Worm (Caenorhabditis elegans): Measurements from ENCODE around the gene F09G8.5.

DNA sequence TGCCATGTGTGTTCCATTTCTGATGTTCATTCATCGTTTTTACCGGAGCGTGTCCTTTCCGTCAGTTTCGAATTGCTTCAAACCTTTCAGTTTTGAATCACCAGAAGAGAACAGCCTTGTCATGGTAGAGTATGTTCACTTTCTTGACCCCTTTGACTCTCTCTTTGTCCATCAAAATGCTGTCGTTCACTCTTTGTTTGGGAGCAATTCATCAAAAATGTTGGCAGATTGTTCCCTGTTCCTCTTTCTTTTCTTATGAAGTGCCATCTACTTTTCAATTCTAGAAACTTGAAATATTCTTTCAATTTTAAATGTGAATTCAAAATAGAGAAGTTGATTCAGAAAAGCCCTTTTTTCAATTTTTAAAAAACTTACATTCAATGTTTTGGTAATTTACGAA lies 26.5 kb downstream of the F09G8.5 start:
- TF ChIP-seq unc-39 (tag; optimal IDR thresholded peaks at IDR 0.05) (no peak), mep-1 (tag; optimal IDR thresholded peaks at IDR 0.05) (no peak), lsy-2 (tag; optimal IDR thresholded peaks at IDR 0.05) (no peak), ham-2 (GFP tag; optimal IDR thresholded peaks at IDR 0.05) (no peak), hlh-1 (tag; optimal IDR thresholded peaks at IDR 0.05) (no peak), mab-5 (tag; optimal IDR thresholded peaks at IDR 0.05) (no peak), pha-4 (tag; optimal IDR thresholded peaks at IDR 0.05) (no peak), nhr-237 (tag; optimal IDR thresholded peaks at IDR 0.05) (no peak), unc-62 (GFP tag; optimal IDR thresholded peaks at IDR 0.05) (no peak), nhr-76 (tag; optimal IDR thresholded peaks at IDR 0.05) (no peak)
